Fruit fly (Drosophila melanogaster): Measurements from ENCODE around the gene alphaSnap.

- peak; percentile 54 for TF ChIP-seq psq (GFP tag; optimal IDR thresholded peaks at IDR 0.05)
- TF ChIP-seq usp (GFP tag; optimal IDR thresholded peaks at IDR 0.05): no peak
- TF ChIP-seq h (GFP tag; optimal IDR thresholded peaks at IDR 0.05): no peak
- TF ChIP-seq sv (GFP tag; optimal IDR thresholded peaks at IDR 0.05): peak; percentile 43
- no peak for TF ChIP-seq pan (optimal IDR thresholded peaks at IDR 0.05)
- TF ChIP-seq OdsH (GFP tag; optimal IDR thresholded peaks at IDR 0.05): no peak
- TF ChIP-seq Myc (optimal IDR thresholded peaks at IDR 0.05): peak; percentile 39
Measured at dm6 chr3L:20309758-20310733, 3.4 kb upstream of the alphaSnap start.
